Worm (Caenorhabditis elegans) whole organism, mixed stage, embryonic: ENCODE results near the gene F35D11.4.

ENCODE experiments used
- M03D4.4 ChIP-seq: sonication (generic microtip); optimal IDR thresholded peaks from 2 replicates; lab custom pipeline; 2017; ENCODE audit warnings: mild to moderate bottlenecking, missing genetic modification characterization, missing compliant biosample characterization
- bed-3 ChIP-seq: fragments of 200-800 bp; sonication (Bioruptor generic); optimal IDR thresholded peaks from 3 replicates; lab custom pipeline; 2018; ENCODE audit warnings: mild to moderate bottlenecking, missing genetic modification characterization, moderate library complexity, missing compliant biosample characterization
- drap-1 ChIP-seq: fragments of 200-800 bp; sonication (Bioruptor generic); optimal IDR thresholded peaks from 3 replicates; lab custom pipeline; 2018; ENCODE audit warnings: mild to moderate bottlenecking, missing genetic modification characterization, missing compliant biosample characterization
- elt-3 ChIP-seq: fragments of 150-350 bp; optimal IDR thresholded peaks from 2 replicates; lab custom pipeline; 2014; ENCODE audit warnings: missing biosample characterization, missing genetic modification characterization
- flh-1 ChIP-seq: fragments of 200-800 bp; sonication (Bioruptor generic); optimal IDR thresholded peaks from 2 replicates; lab custom pipeline; 2018; ENCODE audit warnings: mild to moderate bottlenecking, missing genetic modification characterization, moderate library complexity, missing compliant biosample characterization
- lin-32 ChIP-seq: fragments of 200-800 bp; sonication (Bioruptor generic); optimal IDR thresholded peaks from 2 replicates; lab custom pipeline; 2018; ENCODE audit warnings: mild to moderate bottlenecking, missing genetic modification characterization, missing compliant biosample characterization
- mab-5 ChIP-seq: fragments of 150-350 bp; optimal IDR thresholded peaks from 2 replicates; lab custom pipeline; 2014; ENCODE audit warnings: missing biosample characterization, missing genetic modification characterization
- nhr-2 ChIP-seq: fragments of 150-350 bp; optimal IDR thresholded peaks from 2 replicates; lab custom pipeline; 2014; ENCODE audit warnings: missing biosample characterization, missing genetic modification characterization
- nhr-237 ChIP-seq: fragments of 150-350 bp; optimal IDR thresholded peaks from 2 replicates; lab custom pipeline; 2014; ENCODE audit warnings: missing biosample characterization, missing genetic modification characterization
- nhr-28 ChIP-seq: fragments of 150-350 bp; optimal IDR thresholded peaks from 2 replicates; lab custom pipeline; 2014; ENCODE audit warnings: missing biosample characterization, missing genetic modification characterization
- pha-4 ChIP-seq: fragments of 150-350 bp; optimal IDR thresholded peaks from 2 replicates; lab custom pipeline; 2018; ENCODE audit warnings: missing biosample characterization, missing genetic modification reagents, missing genetic modification characterization
- snpc-4 ChIP-seq: fragments of 150-350 bp; optimal IDR thresholded peaks from 2 replicates; lab custom pipeline; 2014; ENCODE audit warnings: missing biosample characterization, missing genetic modification characterization
- unc-39 ChIP-seq: fragments of 150-350 bp; optimal IDR thresholded peaks from 2 replicates; lab custom pipeline; 2014; ENCODE audit warnings: missing biosample characterization, missing genetic modification characterization
- unc-62 ChIP-seq: fragments of 150-350 bp; optimal IDR thresholded peaks from 2 replicates; lab custom pipeline; 2014; ENCODE audit warnings: missing biosample characterization, missing genetic modification reagents, missing genetic modification characterization

DNA sequence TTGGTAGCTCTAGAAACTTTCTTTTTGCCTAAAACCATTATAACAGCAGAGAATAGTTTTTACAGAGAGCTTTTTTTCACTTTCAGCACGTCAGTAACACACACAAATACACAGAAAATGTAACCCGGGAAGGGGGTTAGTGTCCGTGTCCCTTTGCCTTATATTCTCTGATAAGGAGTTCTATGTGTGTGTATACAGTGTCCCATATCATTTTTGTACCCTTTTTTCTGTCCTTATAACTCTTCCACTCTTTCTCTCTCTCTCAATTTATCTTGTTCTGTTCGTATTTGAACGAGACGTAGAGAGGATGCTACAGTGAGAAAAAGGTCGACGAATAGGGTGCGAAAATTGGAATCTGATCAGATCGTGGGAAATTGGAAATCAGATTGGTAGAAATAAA, 4.4 kb upstream of the F35D11.4 start:
- no peak for TF ChIP-seq drap-1 (GFP tag; lab: Kevin White, UChicago)
- TF ChIP-seq snpc-4 (tag; lab: Kevin White, UChicago): no peak
- TF ChIP-seq unc-62 (GFP tag; lab: Kevin White, UChicago): no peak
- no peak for TF ChIP-seq elt-3 (tag; lab: Kevin White, UChicago)
- TF ChIP-seq flh-1 (GFP tag; lab: Kevin White, UChicago): no peak
- TF ChIP-seq mab-5 (tag; lab: Kevin White, UChicago): no peak
- no peak for TF ChIP-seq M03D4.4 (tag; lab: Kevin White, UChicago)
- TF ChIP-seq pha-4 (tag; lab: Kevin White, UChicago): no peak
- TF ChIP-seq nhr-237 (tag; lab: Kevin White, UChicago): no peak
- TF ChIP-seq nhr-2 (tag; lab: Kevin White, UChicago): no peak
- no peak for TF ChIP-seq unc-39
- no peak for TF ChIP-seq bed-3 (GFP tag; lab: Kevin White, UChicago)
- TF ChIP-seq lin-32 (GFP tag; lab: Kevin White, UChicago): no peak
- TF ChIP-seq nhr-28 (tag; lab: Kevin White, UChicago): no peak
